Worm (Caenorhabditis elegans): Measurements from ENCODE around the gene Y57A10A.13.
"Not testable (repeated sequence)": the region's sequence is repeated elsewhere in the genome, so short reads cannot be mapped to it uniquely, and the experiment has no call there.

- not testable (repeated sequence) for TF ChIP-seq pes-1 (GFP tag; IDR thresholded peaks at IDR 0.05); B0310.2 (tag; optimal IDR thresholded peaks at IDR 0.05); tra-4 (tag; optimal IDR thresholded peaks at IDR 0.05)
These were observed 20.2 kb downstream of the Y57A10A.13 start, which contains the start of gene Y57A10A.8 for ce11 chrII:12164539-12164938.
